Worm (Caenorhabditis elegans): Measurements from ENCODE around the gene Y49E10.10.

The Y49E10.10 gene

ce11 chrIII:12428799-12429351, 33.6 kb downstream of the Y49E10.10 start:
- peak; percentile 42 for TF ChIP-seq lin-54 (GFP tag; optimal IDR thresholded peaks at IDR 0.05)
- peak; percentile 28 for TF ChIP-seq zim-3 (tag; optimal IDR thresholded peaks at IDR 0.05)
- TF ChIP-seq ztf-6 (GFP tag; IDR thresholded peaks at IDR 0.05), result no peak
- TF ChIP-seq Y53G8AR.9 (GFP tag; conservative IDR thresholded peaks at IDR 0.05), result peak; percentile 47; the same call in 1 of the 2 replicates
- no peak for TF ChIP-seq ceh-91 (GFP tag; IDR thresholded peaks at IDR 0.05)
- no peak for TF ChIP-seq zfh-2 (GFP tag; conservative IDR thresholded peaks at IDR 0.05)
- TF ChIP-seq dpl-1 (GFP tag; optimal IDR thresholded peaks at IDR 0.05), result no peak
- TF ChIP-seq ama-1 (optimal IDR thresholded peaks at IDR 0.05), result no peak
- peak in 1 of 2 experiments; percentile 9 for TF ChIP-seq ama-1 (GFP tag; optimal IDR thresholded peaks at IDR 0.05)
- no peak for TF ChIP-seq ceh-27 (GFP tag; optimal IDR thresholded peaks at IDR 0.05)
- TF ChIP-seq die-1 (tag; optimal IDR thresholded peaks at IDR 0.05), result peak; percentile 24
- TF ChIP-seq F57A8.1 (GFP tag; optimal IDR thresholded peaks at IDR 0.05), result no peak
- peak; percentile 13 for TF ChIP-seq F10E7.11 (tag; optimal IDR thresholded peaks at IDR 0.05)
- TF ChIP-seq let-607 (tag; optimal IDR thresholded peaks at IDR 0.05), result no peak
- TF ChIP-seq tbp1 (GFP tag; optimal IDR thresholded peaks at IDR 0.05), result peak; percentile 41
- TF ChIP-seq lin-26 (GFP tag; IDR thresholded peaks at IDR 0.05), result no peak; the same call in 1 of the 2 replicates
- TF ChIP-seq nhr-120 (GFP tag; IDR thresholded peaks at IDR 0.05), result no peak
- no peak for TF ChIP-seq ztf-3 (GFP tag; optimal IDR thresholded peaks at IDR 0.05)
- TF ChIP-seq snpc-3.4 (tag; optimal IDR thresholded peaks at IDR 0.05), result peak; percentile 34
- TF ChIP-seq F37B4.10 (GFP tag; IDR thresholded peaks at IDR 0.05), result no peak
- TF ChIP-seq aptf-3 (GFP tag; IDR thresholded peaks at IDR 0.05), result no peak
- no peak for TF ChIP-seq nhr-80 (tag; optimal IDR thresholded peaks at IDR 0.05)
- peak; percentile 75; the same call in 1 of the 2 replicates for TF ChIP-seq Y79H2A.3 (GFP tag; conservative IDR thresholded peaks at IDR 0.05)
- TF ChIP-seq ceh-40 (GFP tag; IDR thresholded peaks at IDR 0.05), result no peak
- TF ChIP-seq hsf-1 (GFP tag; IDR thresholded peaks at IDR 0.05), result 0 out of 2 replicates have a peak, but pooled peaks have one; percentile 24
- TF ChIP-seq xnd-1 (tag; optimal IDR thresholded peaks at IDR 0.05), result peak; percentile 13
- TF ChIP-seq akir-1 (GFP tag; optimal IDR thresholded peaks at IDR 0.05), result no peak
- TF ChIP-seq lin-35 (GFP tag; optimal IDR thresholded peaks at IDR 0.05), result peak in 1 of 3 experiments; percentile 26
- TF ChIP-seq aptf-2 (GFP tag; conservative IDR thresholded peaks at IDR 0.05), result no peak
- TF ChIP-seq hrde-1 (tag; optimal IDR thresholded peaks at IDR 0.05; ENCODE audit: borderline replicate concordance), result peak; percentile 20
- TF ChIP-seq attf-6 (GFP tag; IDR thresholded peaks at IDR 0.05), result no peak
- TF ChIP-seq madf-6 (GFP tag; IDR thresholded peaks at IDR 0.05), result peak; percentile 62
- TF ChIP-seq ccch-3 (GFP tag; optimal IDR thresholded peaks at IDR 0.05), result no peak
- TF ChIP-seq lsl-1 (GFP tag; optimal IDR thresholded peaks at IDR 0.05), result no peak
- no peak for TF ChIP-seq F39B2.1 (GFP tag; IDR thresholded peaks at IDR 0.05)
- TF ChIP-seq sptf-2 (GFP tag; optimal IDR thresholded peaks at IDR 0.05), result no peak
- TF ChIP-seq B0336.3 (GFP tag; IDR thresholded peaks at IDR 0.05), result peak; percentile 69
- TF ChIP-seq mcd-1 (GFP tag; IDR thresholded peaks at IDR 0.05), result peak; percentile 35; the same call in 1 of the 2 replicates
- TF ChIP-seq cebp-1 (GFP tag; IDR thresholded peaks at IDR 0.05), result no peak
- TF ChIP-seq cebp-1 (tag; optimal IDR thresholded peaks at IDR 0.05), result peak; percentile 37
- TF ChIP-seq tbx-9 (tag; optimal IDR thresholded peaks at IDR 0.05; ENCODE audit: borderline replicate concordance), result no peak
- TF ChIP-seq D2030.7 (GFP tag; IDR thresholded peaks at IDR 0.05), result peak; percentile 39
- peak; percentile 4 for TF ChIP-seq unc-130 (GFP tag; optimal IDR thresholded peaks at IDR 0.05)
- 0 out of 2 replicates have a peak, but pooled peaks have one; percentile 54 for TF ChIP-seq ceh-58 (GFP tag; IDR thresholded peaks at IDR 0.05)
- peak; percentile 67 for TF ChIP-seq Y95B8A.8 (GFP tag; IDR thresholded peaks at IDR 0.05)
- peak; percentile 25; the same call in 1 of the 2 replicates for TF ChIP-seq madf-8 (GFP tag; conservative IDR thresholded peaks at IDR 0.05)
- no peak for TF ChIP-seq him-1 (tag; optimal IDR thresholded peaks at IDR 0.05)
- TF ChIP-seq efl-1 (GFP tag; optimal IDR thresholded peaks at IDR 0.05), result no peak

All from whole organism, young adult.